Worm (Caenorhabditis elegans) whole organism, L3 larva: Measurements from ENCODE around the gene Y46H3D.1.

ENCODE experiments used
- aly-2 ChIP-seq: fragments of 150-350 bp; optimal IDR thresholded peaks from 2 replicates; lab custom pipeline; 2014; ENCODE audit warnings: missing biosample characterization, missing genetic modification characterization
- ceh-28 ChIP-seq: fragments of 150-350 bp; optimal IDR thresholded peaks from 2 replicates; lab custom pipeline; 2014; ENCODE audit warnings: missing biosample characterization, missing genetic modification reagents, missing genetic modification characterization
- egl-27 ChIP-seq: sonication (generic microtip); optimal IDR thresholded peaks from 4 replicates; lab custom pipeline; 2017; ENCODE audit warnings: missing biosample characterization, missing genetic modification reagents, missing genetic modification characterization
- nhr-12 ChIP-seq: fragments of 150-350 bp; optimal IDR thresholded peaks from 2 replicates; lab custom pipeline; 2014; ENCODE audit warnings: missing biosample characterization, missing genetic modification characterization
- nhr-237 ChIP-seq: fragments of 150-350 bp; optimal IDR thresholded peaks from 2 replicates; lab custom pipeline; 2014; ENCODE audit warnings: missing biosample characterization, missing genetic modification characterization
- nhr-25 ChIP-seq: sonication (generic microtip); optimal IDR thresholded peaks from 2 replicates; lab custom pipeline; 2017; ENCODE audit warnings: missing biosample characterization, missing genetic modification characterization
- pha-4 ChIP-seq: fragments of 150-350 bp; optimal IDR thresholded peaks from 2 replicates; lab custom pipeline; 2014; ENCODE audit warnings: missing biosample characterization, missing genetic modification reagents, missing genetic modification characterization
- skn-1 ChIP-seq: fragments of 150-350 bp; optimal IDR thresholded peaks from 2 replicates; lab custom pipeline; 2014; ENCODE audit warnings: missing biosample characterization, missing genetic modification characterization
- snpc-4 ChIP-seq: fragments of 150-350 bp; optimal IDR thresholded peaks from 2 replicates; lab custom pipeline; 2014; ENCODE audit warnings: missing biosample characterization, missing genetic modification characterization
- unc-62 ChIP-seq: fragments of 150-350 bp; sonication (generic microtip); optimal IDR thresholded peaks from 4 replicates; lab custom pipeline; 2014; ENCODE audit warnings: missing biosample characterization, missing genetic modification reagents, missing genetic modification characterization
- zag-1 ChIP-seq: fragments of 150-350 bp; optimal IDR thresholded peaks from 2 replicates; lab custom pipeline; 2014; ENCODE audit warnings: missing biosample characterization, missing genetic modification characterization
- ztf-11 ChIP-seq: fragments of 150-350 bp; optimal IDR thresholded peaks from 2 replicates; lab custom pipeline; 2014; ENCODE audit warnings: missing biosample characterization, missing genetic modification characterization

DNA sequence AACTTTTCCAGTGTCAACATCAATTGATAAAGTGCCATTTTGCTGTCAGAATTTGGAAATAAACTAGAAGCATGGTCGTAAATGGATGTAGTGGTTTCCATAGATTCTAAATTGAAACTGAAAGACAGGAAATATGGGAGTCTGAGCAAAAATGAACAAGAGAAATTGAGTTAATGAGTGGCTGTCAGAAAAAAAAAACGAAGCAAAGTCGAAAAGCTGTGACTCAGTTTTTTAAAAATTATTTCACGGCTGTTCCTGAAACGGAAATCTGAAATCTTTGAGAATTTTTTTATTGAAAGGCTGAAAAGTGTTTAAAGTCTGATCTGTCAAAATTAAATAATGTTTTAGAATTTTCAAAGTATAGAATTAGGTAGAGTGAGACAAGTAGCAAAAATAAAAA is 35.9 kb downstream of the Y46H3D.1 start, which contains the start of gene srw-98:
- TF ChIP-seq nhr-237 (tag; lab: Kevin White, UChicago) (no peak), nhr-25 (tag; lab: Kevin White, UChicago) (no peak), ztf-11 (tag; lab: Kevin White, UChicago) (no peak), unc-62 (GFP tag; lab: Kevin White, UChicago) (no peak), ceh-28 (no peak), pha-4 (no peak), egl-27 (tag; lab: Kevin White, UChicago) (no peak), aly-2 (tag; lab: Kevin White, UChicago) (no peak), nhr-12 (tag; lab: Kevin White, UChicago) (no peak), zag-1 (tag; lab: Kevin White, UChicago) (no peak), snpc-4 (tag; lab: Kevin White, UChicago) (no peak), skn-1 (tag; lab: Kevin White, UChicago) (no peak)
